Worm (Caenorhabditis elegans) whole organism, L4 larva: Measurements from ENCODE around the gene lrpc-1.

Experiments used
- F26F4.8 ChIP-seq: fragments of 200-800 bp; sonication (Bioruptor generic); conservative IDR thresholded peaks from 2 replicates; pipeline ENCODE4 v1.3.6; 2022; ENCODE audit warnings: missing genetic modification characterization, missing compliant biosample characterization
- F44E2.7 ChIP-seq: fragments of 200-800 bp; sonication (Bioruptor generic); IDR thresholded peaks from 2 replicates; pipeline ENCODE4 v2.1.2; 2022; ENCODE audit warnings: missing genetic modification characterization, missing compliant biosample characterization
- F49E8.2 ChIP-seq: sonication (generic microtip); optimal IDR thresholded peaks from 2 replicates; lab custom pipeline; 2016; ENCODE audit warnings: missing compliant biosample characterization, mild to moderate bottlenecking, missing genetic modification characterization, borderline replicate concordance
- T20F7.1 ChIP-seq: fragments of 200-800 bp; sonication (Bioruptor generic); optimal IDR thresholded peaks from 2 replicates; lab custom pipeline; 2018; ENCODE audit warnings: mild to moderate bottlenecking, missing genetic modification characterization, missing compliant biosample characterization
- T26A8.4 ChIP-seq: fragments of 200-800 bp; sonication (Bioruptor generic); IDR thresholded peaks from 2 replicates; pipeline ENCODE4 v1.3.6; 2022; ENCODE audit warnings: missing genetic modification characterization, missing compliant biosample characterization
- Y48G9A.11 ChIP-seq: fragments of 200-800 bp; sonication (Bioruptor generic); IDR thresholded peaks from 2 replicates; pipeline ENCODE4 v1.3.6; 2022; ENCODE audit warnings: missing genetic modification reagents, missing genetic modification characterization, missing compliant biosample characterization
- Y75B8A.6 ChIP-seq: fragments of 200-800 bp; sonication (Bioruptor generic); IDR thresholded peaks from 2 replicates; pipeline ENCODE4 v1.3.6; 2022; ENCODE audit warnings: missing genetic modification reagents, missing genetic modification characterization, missing compliant biosample characterization
- ZK337.2 ChIP-seq: fragments of 200-800 bp; sonication (Bioruptor generic); IDR thresholded peaks from 2 replicates; pipeline ENCODE4 v1.3.6; 2022; ENCODE audit warnings: missing genetic modification reagents, missing genetic modification characterization, missing compliant biosample characterization
- aha-1 ChIP-seq: fragments of 150-350 bp; peaks from one replicate; lab custom pipeline; 2014; ENCODE audit warnings: missing biosample characterization, missing genetic modification characterization
- ama-1 ChIP-seq: fragments of 150-350 bp; optimal IDR thresholded peaks from 2 replicates; lab custom pipeline; 2014; ENCODE audit warnings: inconsistent platforms, mixed read lengths
- attf-4 ChIP-seq: sonication (generic microtip); optimal IDR thresholded peaks from 3 replicates; lab custom pipeline; 2017; ENCODE audit warnings: missing biosample characterization, missing genetic modification characterization
- ceh-44 ChIP-seq: fragments of 200-800 bp; sonication (Bioruptor generic); IDR thresholded peaks from 2 replicates; pipeline ENCODE4 v1.3.6; 2022; ENCODE audit warnings: missing genetic modification reagents, missing genetic modification characterization, missing compliant biosample characterization
- ces-1 ChIP-seq: fragments of 150-350 bp; sonication (generic microtip); optimal IDR thresholded peaks from 4 replicates; lab custom pipeline; 2014; ENCODE audit warnings: missing biosample characterization, missing genetic modification reagents, missing genetic modification characterization
- cey-2 ChIP-seq: sonication (generic microtip); optimal IDR thresholded peaks from 3 replicates; lab custom pipeline; 2017; ENCODE audit warnings: missing genetic modification characterization, mild to moderate bottlenecking, missing compliant biosample characterization, antibody characterized with exemption, borderline replicate concordance; ENCODE audit not compliant: insufficient read depth
- ctbp-1 ChIP-seq: fragments of 200-800 bp; sonication (Bioruptor generic); IDR thresholded peaks from 2 replicates; pipeline ENCODE4 v1.3.6; 2022; ENCODE audit warnings: missing genetic modification reagents, missing genetic modification characterization, missing compliant biosample characterization
- daf-12 ChIP-seq: fragments of 150-350 bp; optimal IDR thresholded peaks from 2 replicates; lab custom pipeline; 2014; ENCODE audit warnings: missing biosample characterization, missing genetic modification reagents, missing genetic modification characterization
- daf-8 ChIP-seq: fragments of 200-800 bp; sonication (Bioruptor generic); IDR thresholded peaks from 2 replicates; pipeline ENCODE4 v1.3.6; 2022; ENCODE audit warnings: missing genetic modification characterization, missing compliant biosample characterization
- dmd-6 ChIP-seq: fragments of 200-800 bp; sonication (Bioruptor generic); IDR thresholded peaks from 2 replicates; pipeline ENCODE4 v1.3.6; 2022; ENCODE audit warnings: missing genetic modification reagents, missing genetic modification characterization, missing compliant biosample characterization
- duxl-1 ChIP-seq: sonication (generic microtip); optimal IDR thresholded peaks from 2 replicates; lab custom pipeline; 2016; ENCODE audit warnings: mild to moderate bottlenecking, missing genetic modification characterization, moderate library complexity, missing compliant biosample characterization; ENCODE audit not compliant: poor library complexity
- fos-1 ChIP-seq: fragments of 150-350 bp; optimal IDR thresholded peaks from 2 replicates; lab custom pipeline; 2014; ENCODE audit warnings: missing biosample characterization, missing genetic modification characterization
- hif-1 ChIP-seq, 2 experiments: sonication (generic microtip); optimal IDR thresholded peaks; 2 replicates each; lab custom pipeline; 2016 to 2017; ENCODE audit warnings: missing compliant biosample characterization in 2 of 2, missing genetic modification characterization in 2 of 2, missing genetic modification reagents in 2 of 2, missing genotype in 2 of 2, mild to moderate bottlenecking in 1 of 2
- hlh-11 ChIP-seq: fragments of 200-800 bp; sonication (Bioruptor generic); optimal IDR thresholded peaks from 2 replicates; lab custom pipeline; 2018; ENCODE audit warnings: mild to moderate bottlenecking, missing genetic modification characterization, missing compliant biosample characterization
- lim-7 ChIP-seq: fragments of 200-800 bp; sonication (Bioruptor generic); IDR thresholded peaks from 2 replicates; pipeline ENCODE4 v1.3.6; 2022; ENCODE audit warnings: missing genetic modification characterization, missing compliant biosample characterization
- lin-13 ChIP-seq: fragments of 150-350 bp; optimal IDR thresholded peaks from 2 replicates; lab custom pipeline; 2014; ENCODE audit warnings: missing biosample characterization, missing genetic modification reagents, missing genetic modification characterization
- lin-38 ChIP-seq: fragments of 200-800 bp; sonication (Bioruptor generic); IDR thresholded peaks from 2 replicates; pipeline ENCODE4 v1.3.6; 2022; ENCODE audit warnings: missing genetic modification reagents, missing genetic modification characterization, missing compliant biosample characterization
- lin-39 ChIP-seq: fragments of 150-350 bp; optimal IDR thresholded peaks from 2 replicates; lab custom pipeline; 2014; ENCODE audit warnings: missing biosample characterization, missing genetic modification reagents, missing genetic modification characterization
- lsy-2 ChIP-seq, 2 experiments: fragments of 150-350 bp in 1 of 2; sonication (generic microtip) in 1 of 2; optimal IDR thresholded peaks; 2 replicates each; lab custom pipeline; 2014 to 2017; ENCODE audit warnings: missing biosample characterization in 2 of 2, missing genetic modification characterization in 2 of 2
- mdl-1 ChIP-seq, 2 experiments: fragments of 150-350 bp in 1 of 2; sonication (generic microtip) in 1 of 2; optimal IDR thresholded peaks; 2 replicates each; lab custom pipeline; 2014 to 2017; ENCODE audit warnings: missing biosample characterization in 2 of 2, missing genetic modification characterization in 2 of 2
- mes-2 ChIP-seq: sonication (generic microtip); optimal IDR thresholded peaks from 2 replicates; lab custom pipeline; 2016; ENCODE audit warnings: missing genotype, mild to moderate bottlenecking, missing genetic modification characterization, missing compliant biosample characterization; ENCODE audit not compliant: poor library complexity, severe bottlenecking
- mxl-3 ChIP-seq: fragments of 200-800 bp; sonication (Bioruptor generic); optimal IDR thresholded peaks from 2 replicates; lab custom pipeline; 2018; ENCODE audit warnings: mild to moderate bottlenecking, missing genetic modification characterization, missing compliant biosample characterization
- nhr-11 ChIP-seq: fragments of 150-350 bp; optimal IDR thresholded peaks from 2 replicates; lab custom pipeline; 2014; ENCODE audit warnings: missing biosample characterization, missing genetic modification characterization
- nhr-111 ChIP-seq: fragments of 200-800 bp; sonication (Bioruptor generic); optimal IDR thresholded peaks from 2 replicates; lab custom pipeline; 2018; ENCODE audit warnings: mild to moderate bottlenecking, missing genetic modification characterization, missing compliant biosample characterization
- nhr-28 ChIP-seq: fragments of 150-350 bp; optimal IDR thresholded peaks from 2 replicates; lab custom pipeline; 2014; ENCODE audit warnings: missing biosample characterization, missing genetic modification characterization
- nhr-48 ChIP-seq: sonication (generic microtip); optimal IDR thresholded peaks from 2 replicates; lab custom pipeline; 2016; ENCODE audit warnings: mild to moderate bottlenecking, missing genetic modification characterization, missing compliant biosample characterization
- nhr-77 ChIP-seq: fragments of 150-350 bp; optimal IDR thresholded peaks from 2 replicates; lab custom pipeline; 2014; ENCODE audit warnings: missing biosample characterization, missing genetic modification characterization
- pqm-1 ChIP-seq: sonication (generic microtip); optimal IDR thresholded peaks from 2 replicates; lab custom pipeline; 2017; ENCODE audit warnings: missing biosample characterization, missing genetic modification characterization
- set-16 ChIP-seq: fragments of 200-800 bp; sonication (Bioruptor generic); IDR thresholded peaks from 2 replicates; pipeline ENCODE4 v1.3.6; 2022; ENCODE audit warnings: missing genetic modification reagents, missing genetic modification characterization, missing compliant biosample characterization
- snpc-4 ChIP-seq: fragments of 150-350 bp; optimal IDR thresholded peaks from 2 replicates; lab custom pipeline; 2014; ENCODE audit warnings: missing biosample characterization, missing genetic modification characterization
- tag-97 ChIP-seq: fragments of 200-800 bp; sonication (Bioruptor generic); IDR thresholded peaks from 2 replicates; pipeline ENCODE4 v1.3.6; 2022; ENCODE audit warnings: missing genetic modification characterization, missing compliant biosample characterization
- tra-1 ChIP-seq: fragments of 200-800 bp; sonication (Bioruptor generic); IDR thresholded peaks from 2 replicates; pipeline ENCODE4 v1.3.6; 2022; ENCODE audit warnings: missing genetic modification reagents, missing genetic modification characterization, missing compliant biosample characterization
- vab-7 ChIP-seq: fragments of 200-800 bp; sonication (Bioruptor generic); IDR thresholded peaks from 2 replicates; pipeline ENCODE4 v1.3.6; 2022; ENCODE audit warnings: missing genetic modification reagents, missing genetic modification characterization, missing compliant biosample characterization
- zfp-2 ChIP-seq: sonication (generic microtip); optimal IDR thresholded peaks from 2 replicates; lab custom pipeline; 2016; ENCODE audit warnings: mild to moderate bottlenecking, missing genetic modification characterization, missing compliant biosample characterization
- zip-11 ChIP-seq: fragments of 200-800 bp; sonication (Bioruptor generic); IDR thresholded peaks from 2 replicates; pipeline ENCODE4 v1.3.6; 2022; ENCODE audit warnings: missing genetic modification characterization, missing compliant biosample characterization
- ztf-7 ChIP-seq: fragments of 150-350 bp; optimal IDR thresholded peaks from 2 replicates; lab custom pipeline; 2014; ENCODE audit warnings: missing biosample characterization, missing genetic modification characterization

The lrpc-1 gene

DNA sequence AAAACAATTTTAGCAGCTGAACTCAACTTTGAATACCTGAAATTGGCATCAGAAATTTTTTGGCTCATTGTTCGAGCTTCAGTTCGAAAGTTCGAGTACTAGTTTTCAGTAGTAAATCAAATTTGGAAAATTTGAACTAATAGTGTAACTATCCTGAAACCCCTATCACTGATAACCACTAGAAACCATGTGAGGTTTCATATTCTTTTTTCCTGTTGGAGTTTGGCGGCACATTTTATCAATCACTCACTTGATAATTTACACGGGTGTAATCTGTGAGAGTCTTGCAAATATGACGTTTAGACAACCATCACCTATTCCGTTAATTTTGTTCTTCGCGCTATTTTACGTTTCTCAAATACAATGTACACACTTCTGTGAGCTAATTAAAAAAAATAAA is 34.4 kb upstream of the lrpc-1 start, which contains the start of gene C14C11.4:
C14C11.4 (plus strand) TSS at position 252 of the 400 bp plus-strand sequence.
- TF ChIP-seq nhr-77 (tag; lab: Kevin White, UChicago): no peak
- TF ChIP-seq dmd-6 (GFP tag; lab: Robert Waterston, UW): peak; percentile 65
- no peak for TF ChIP-seq T26A8.4 (GFP tag; lab: Robert Waterston, UW)
- no peak for TF ChIP-seq cey-2 (tag; lab: Kevin White, UChicago)
- no peak for TF ChIP-seq set-16 (GFP tag; lab: Robert Waterston, UW)
- TF ChIP-seq tra-1 (GFP tag; lab: Robert Waterston, UW): no peak
- TF ChIP-seq hlh-11 (tag; lab: Kevin White, UChicago): peak; percentile 38
- TF ChIP-seq ama-1 (lab: Kevin White, UChicago): no peak
- no peak for TF ChIP-seq ZK337.2 (GFP tag; lab: Robert Waterston, UW)
- TF ChIP-seq duxl-1: no peak
- TF ChIP-seq lin-39 (tag; lab: Kevin White, UChicago): no peak
- TF ChIP-seq ctbp-1: no peak
- TF ChIP-seq tag-97: no peak
- TF ChIP-seq nhr-111 (GFP tag; lab: Kevin White, UChicago): no peak
- TF ChIP-seq fos-1: no peak
- no peak for TF ChIP-seq T20F7.1 (GFP tag; lab: Kevin White, UChicago)
- no peak for TF ChIP-seq nhr-11 (tag; lab: Kevin White, UChicago)
- TF ChIP-seq ztf-7 (tag; lab: Kevin White, UChicago): no peak
- TF ChIP-seq mdl-1 (tag; optimal IDR thresholded peaks at IDR 0.05; lab: Kevin White, UChicago): peak in 1 of 2 experiments; percentile 4
- TF ChIP-seq nhr-48: no peak
- TF ChIP-seq daf-12 (tag; lab: Kevin White, UChicago): no peak
- TF ChIP-seq vab-7 (GFP tag; lab: Robert Waterston, UW): no peak
- TF ChIP-seq lsy-2 (tag; optimal IDR thresholded peaks at IDR 0.05; lab: Kevin White, UChicago): no peak
- TF ChIP-seq mxl-3 (GFP tag; lab: Kevin White, UChicago): peak; percentile 52
- TF ChIP-seq zip-11 (GFP tag; lab: Robert Waterston, UW): no peak
- no peak for TF ChIP-seq zfp-2 (tag; lab: Kevin White, UChicago)
- TF ChIP-seq ceh-44 (GFP tag; lab: Robert Waterston, UW): no peak
- TF ChIP-seq pqm-1 (tag; lab: Kevin White, UChicago): peak; percentile 77
- no peak for TF ChIP-seq lin-13 (GFP tag; lab: Kevin White, UChicago)
- no peak for TF ChIP-seq Y48G9A.11 (GFP tag; lab: Robert Waterston, UW)
- TF ChIP-seq nhr-28: peak; percentile 75
- TF ChIP-seq mes-2 (tag; lab: Kevin White, UChicago): no peak
- TF ChIP-seq F44E2.7 (GFP tag; lab: Robert Waterston, UW): no peak
- TF ChIP-seq aha-1: no peak
- no peak for TF ChIP-seq hif-1 (tag; optimal IDR thresholded peaks at IDR 0.05; lab: Kevin White, UChicago)
- no peak for TF ChIP-seq Y75B8A.6 (GFP tag; lab: Robert Waterston, UW)
- TF ChIP-seq attf-4: no peak
- no peak for TF ChIP-seq F49E8.2 (tag; lab: Kevin White, UChicago)
- TF ChIP-seq lin-38 (GFP tag; lab: Robert Waterston, UW): no peak
- TF ChIP-seq snpc-4 (tag; lab: Kevin White, UChicago): no peak
- no peak for TF ChIP-seq F26F4.8 (GFP tag; lab: Robert Waterston, UW)
- no peak for TF ChIP-seq ces-1 (GFP tag; lab: Kevin White, UChicago)
- no peak for TF ChIP-seq lim-7
- TF ChIP-seq daf-8 (GFP tag; lab: Robert Waterston, UW): no peak
